Worm (Caenorhabditis elegans): ENCODE measurements around the gene appg-2.

Gene appg-2

DNA sequence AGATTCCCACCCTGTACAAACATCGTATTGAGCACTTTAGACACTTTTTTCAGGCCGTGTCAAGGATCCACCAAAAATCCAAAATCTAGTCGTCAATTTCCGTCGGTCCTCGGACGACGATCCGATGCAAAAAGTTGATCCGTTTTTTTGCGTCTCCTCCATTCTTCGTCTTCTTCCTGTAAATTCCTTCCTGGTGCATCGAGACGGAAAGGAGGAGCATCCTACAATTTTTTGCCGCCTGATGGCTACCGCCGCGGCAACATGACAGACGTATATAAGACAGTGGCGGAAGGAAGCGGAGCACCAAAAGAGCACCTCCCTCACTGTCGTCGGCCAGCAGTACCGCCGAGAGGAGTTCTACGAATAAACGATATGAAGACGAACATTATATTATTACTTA, at the start of gene appg-2:
Gene appg-2 (plus strand): TSS at position 301 of the 400 bp plus-strand sequence.
- TF ChIP-seq unc-62 (GFP tag; optimal IDR thresholded peaks at IDR 0.05) = no peak

- no peak for TF ChIP-seq unc-62 (GFP tag; optimal IDR thresholded peaks at IDR 0.05)
Measured at ce11 chrII:8751686-8752085, 49.2 kb upstream of the appg-2 start, which contains the start of gene atf-2. atf-2 (plus strand) TSS chrII:8751986.

DNA sequence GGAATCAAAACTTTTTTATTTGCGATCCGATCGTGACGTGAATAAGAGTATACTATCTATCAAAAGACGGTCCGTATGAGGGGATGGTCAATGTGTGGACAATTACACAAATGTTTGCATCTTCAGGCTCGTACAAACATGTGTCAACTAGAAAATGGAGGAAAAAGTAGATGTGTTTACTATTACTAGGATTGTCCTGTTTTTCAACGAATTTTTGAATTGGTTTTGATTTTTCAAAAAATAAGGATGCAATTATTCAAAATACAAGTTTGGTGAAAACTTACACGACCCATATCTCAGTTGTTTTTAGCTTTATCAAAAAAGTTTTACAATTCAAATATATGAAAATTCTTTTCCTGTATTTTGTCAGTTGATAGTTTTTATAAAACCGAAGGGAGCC, 45.7 kb upstream of the appg-2 start, which contains the start of gene K08F8.7:
Gene K08F8.7 (minus strand): TSS at position 101 of the 400 bp plus-strand sequence.
- TF ChIP-seq unc-62 (GFP tag; optimal IDR thresholded peaks at IDR 0.05) = no peak

ce11 chrII:8759493-8759892, 41.4 kb upstream of the appg-2 start, which contains the start of gene fut-1:
fut-1 (minus strand) TSS chrII:8759593.
- no peak for TF ChIP-seq unc-62 (GFP tag; optimal IDR thresholded peaks at IDR 0.05)

- TF ChIP-seq unc-62 (GFP tag; optimal IDR thresholded peaks at IDR 0.05) = no peak
Measured at ce11 chrII:8761739-8762138, 39.2 kb upstream of the appg-2 start.

- TF ChIP-seq unc-62 (GFP tag; optimal IDR thresholded peaks at IDR 0.05) = no peak
Measured at ce11 chrII:8763367-8763766, 37.6 kb upstream of the appg-2 start.

DNA sequence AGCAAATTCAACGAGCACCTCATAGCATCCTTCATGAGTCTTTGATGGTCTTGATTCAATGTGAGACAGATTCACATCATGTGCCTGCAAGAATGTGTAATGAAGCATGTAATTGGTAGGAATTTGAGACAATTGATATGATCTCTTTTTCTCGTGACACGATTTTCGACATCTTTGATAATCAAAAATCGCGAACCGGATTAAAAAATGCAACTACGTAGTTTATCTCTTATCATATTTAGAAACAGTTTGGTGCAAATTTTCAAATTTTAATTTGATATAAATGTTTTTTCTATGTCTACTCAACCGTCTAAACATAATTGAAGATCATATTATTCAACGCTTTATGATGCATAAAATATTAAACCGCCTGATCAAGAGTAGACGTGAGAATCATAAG, 36.6 kb upstream of the appg-2 start:
- no peak for TF ChIP-seq unc-62 (GFP tag; optimal IDR thresholded peaks at IDR 0.05)

ce11 chrII:8765131-8765530, 35.8 kb upstream of the appg-2 start:
- TF ChIP-seq unc-62 (GFP tag; optimal IDR thresholded peaks at IDR 0.05) = no peak

ce11 chrII:8766475-8766874, 34.5 kb upstream of the appg-2 start, which contains the start of the genes nsph-1.1 and K08F8.15:
nsph-1.1 (plus strand) TSS chrII:8766775.
K08F8.15 (plus strand) TSS chrII:8766809.
- no peak for TF ChIP-seq unc-62 (GFP tag; optimal IDR thresholded peaks at IDR 0.05)

ce11 chrII:8766897-8767296, 34.0 kb upstream of the appg-2 start, which contains the start of gene pah-1:
pah-1 (minus strand) TSS chrII:8766997.
- no peak for TF ChIP-seq unc-62 (GFP tag; optimal IDR thresholded peaks at IDR 0.05)

ce11 chrII:8769375-8769774, 31.6 kb upstream of the appg-2 start:
- TF ChIP-seq unc-62 (GFP tag; optimal IDR thresholded peaks at IDR 0.05) = no peak

- no peak for TF ChIP-seq unc-62 (GFP tag; optimal IDR thresholded peaks at IDR 0.05)
Measured at ce11 chrII:8770675-8771074, 30.3 kb upstream of the appg-2 start, which contains the start of gene let-19. let-19 (plus strand) TSS chrII:8770975.

ce11 chrII:8776504-8776903, 24.4 kb upstream of the appg-2 start:
- no peak for TF ChIP-seq unc-62 (GFP tag; optimal IDR thresholded peaks at IDR 0.05)

ce11 chrII:8783451-8783967, 17.4 kb upstream of the appg-2 start, which contains the start of gene sgn-1:
sgn-1 (minus strand) TSS chrII:8783670.
- TF ChIP-seq unc-62 (GFP tag; optimal IDR thresholded peaks at IDR 0.05) = no peak

- no peak for TF ChIP-seq unc-62 (GFP tag; optimal IDR thresholded peaks at IDR 0.05)
Measured at ce11 chrII:8784235-8784928, 16.5 kb upstream of the appg-2 start.

ce11 chrII:8785875-8786274, 15.1 kb upstream of the appg-2 start:
- TF ChIP-seq unc-62 (GFP tag; optimal IDR thresholded peaks at IDR 0.05) = no peak

ce11 chrII:8787376-8787775, 13.6 kb upstream of the appg-2 start:
- TF ChIP-seq unc-62 (GFP tag; optimal IDR thresholded peaks at IDR 0.05) = no peak

All from whole organism, dauer.